Fruit fly (Drosophila melanogaster) Kc167 (cell line): Measurements from ENCODE around the gene CG13082.

Source experiments
- Sin3A ChIP-seq: fragments of >200 bp; optimal IDR thresholded peaks from 2 replicates; lab custom pipeline; 2018; ENCODE audit warnings: missing external identifiers
- insv ChIP-seq: fragments of >200 bp; optimal IDR thresholded peaks from 3 replicates; lab custom pipeline; 2018; ENCODE audit warnings: missing external identifiers

DNA sequence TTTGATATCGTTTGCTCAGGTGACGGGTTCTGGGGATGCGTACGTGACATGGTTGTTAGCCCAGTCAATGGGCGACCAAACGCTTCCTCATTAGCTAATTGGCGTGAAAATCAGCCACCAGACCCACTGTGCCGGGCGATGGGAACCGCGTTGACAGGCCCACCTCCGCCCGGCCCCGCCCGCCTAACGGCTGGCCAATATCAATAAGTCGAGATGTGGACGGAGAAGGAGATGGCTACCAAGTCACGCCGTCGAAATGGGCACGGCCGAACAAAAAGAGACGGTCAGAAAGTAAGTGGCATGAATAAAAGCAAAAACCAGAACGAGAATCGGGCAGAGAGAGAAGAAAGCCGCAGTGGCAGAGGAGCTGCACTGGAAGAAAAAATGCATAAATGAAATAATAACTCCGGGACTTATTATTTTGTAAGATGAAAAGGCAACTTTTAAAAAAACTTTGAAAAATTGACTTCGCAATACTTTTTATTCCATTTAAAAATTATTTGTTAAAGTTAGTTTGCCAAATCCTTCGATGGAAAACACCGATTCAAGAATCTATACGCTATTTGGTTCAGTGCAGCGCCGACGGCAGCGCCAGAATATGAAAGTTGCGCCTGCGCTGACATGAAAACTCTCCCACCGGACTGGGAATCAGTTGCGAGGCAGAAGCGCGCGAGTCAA lies at the start of gene CG13082:
- TF ChIP-seq Sin3A (lab: Kevin White, UChicago): no peak
- TF ChIP-seq insv (lab: Kevin White, UChicago): no peak
